Fruit fly (Drosophila melanogaster) whole organism: Measurements from ENCODE around the gene CG12689.
A peak's percentile ranks its signal among the peaks of the same experiment; 100 is the strongest.

Experiments used
- CG8478 ChIP-seq: fragments of >200 bp; optimal IDR thresholded peaks from 2 replicates; lab custom pipeline; 2018; ENCODE audit warnings: inconsistent platforms
- Dll ChIP-seq: fragments of >200 bp; optimal IDR thresholded peaks from 2 replicates; lab custom pipeline; 2017
- EcR ChIP-seq, 2 experiments: fragments of >200 bp; optimal IDR thresholded peaks; 2 replicates each; lab custom pipeline; 2017; ENCODE audit warnings: missing biosample characterization in 2 of 2, missing genetic modification characterization in 2 of 2, missing genetic modification reagents in 2 of 2
- pan ChIP-seq: fragments of >200 bp; optimal IDR thresholded peaks from 2 replicates; lab custom pipeline; 2017
- psq ChIP-seq: fragments of >200 bp; optimal IDR thresholded peaks from 2 replicates; lab custom pipeline; 2017
- usp ChIP-seq: fragments of >200 bp; optimal IDR thresholded peaks from 2 replicates; lab custom pipeline; 2017; ENCODE audit warnings: missing biosample characterization, missing genetic modification characterization, mixed read lengths

Gene CG12689

DNA sequence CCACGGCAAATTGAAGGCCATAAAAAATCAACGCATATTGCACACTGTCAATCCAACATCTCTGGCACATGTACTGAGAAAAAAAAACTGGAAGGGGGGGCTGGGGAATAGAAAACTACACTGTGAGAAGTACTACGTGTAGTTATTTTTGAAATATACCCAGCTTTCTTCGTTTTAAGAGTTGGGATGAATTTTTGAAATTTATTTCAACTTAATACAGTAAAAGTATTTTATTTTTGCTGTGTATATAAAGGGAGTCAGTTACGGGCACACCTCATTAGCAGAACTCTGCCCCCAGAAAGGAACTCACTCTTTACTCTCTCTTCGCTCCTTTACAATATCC lies 44.5 kb downstream of the CG12689 start:
- TF ChIP-seq psq (lab: Kevin White, UChicago) (no peak), Dll (lab: Kevin White, UChicago) (no peak), usp (GFP tag; lab: Kevin White, UChicago) (no peak), pan (lab: Kevin White, UChicago) (no peak), EcR (GFP tag; optimal IDR thresholded peaks at IDR 0.05; lab: Kevin White, UChicago) (no peak), CG8478 (lab: Kevin White, UChicago) (no peak)

DNA sequence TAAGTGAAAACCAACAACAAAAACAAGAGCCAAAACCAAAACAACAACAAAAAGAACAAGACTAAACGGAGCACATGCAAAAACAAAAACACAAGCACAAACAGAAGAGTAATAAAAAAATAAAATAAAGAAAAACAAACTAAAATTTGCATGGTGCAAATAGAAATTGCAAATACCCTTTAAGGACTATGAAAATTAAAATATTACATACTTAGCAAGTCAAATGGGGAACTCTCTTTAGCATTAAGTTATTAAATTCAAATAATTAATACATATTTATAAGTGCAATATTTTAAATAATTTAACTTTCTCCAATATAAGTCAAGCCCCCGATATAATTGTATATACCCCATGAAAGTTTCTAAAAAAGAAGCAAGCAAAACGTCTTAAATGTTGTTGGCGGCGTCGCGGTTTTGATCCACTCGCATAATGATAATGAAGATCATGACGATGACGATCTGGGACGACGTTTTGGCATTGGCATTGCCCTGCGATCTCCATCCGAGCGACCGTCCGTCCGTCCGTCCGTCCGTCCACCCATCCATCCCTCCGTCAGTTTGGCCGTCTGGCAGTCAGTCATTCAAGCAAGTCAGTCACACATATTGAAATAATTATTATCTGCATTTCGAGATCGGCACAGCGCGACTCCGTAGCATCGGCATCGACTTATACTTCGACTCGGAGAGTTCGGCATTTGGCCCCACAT lies 45.0 kb downstream of the CG12689 start:
- TF ChIP-seq psq (lab: Kevin White, UChicago) (no peak), CG8478 (lab: Kevin White, UChicago) (no peak), pan (lab: Kevin White, UChicago) (no peak), usp (GFP tag; lab: Kevin White, UChicago) (no peak), EcR (GFP tag; optimal IDR thresholded peaks at IDR 0.05; lab: Kevin White, UChicago) (no peak), Dll (lab: Kevin White, UChicago) (no peak)

DNA sequence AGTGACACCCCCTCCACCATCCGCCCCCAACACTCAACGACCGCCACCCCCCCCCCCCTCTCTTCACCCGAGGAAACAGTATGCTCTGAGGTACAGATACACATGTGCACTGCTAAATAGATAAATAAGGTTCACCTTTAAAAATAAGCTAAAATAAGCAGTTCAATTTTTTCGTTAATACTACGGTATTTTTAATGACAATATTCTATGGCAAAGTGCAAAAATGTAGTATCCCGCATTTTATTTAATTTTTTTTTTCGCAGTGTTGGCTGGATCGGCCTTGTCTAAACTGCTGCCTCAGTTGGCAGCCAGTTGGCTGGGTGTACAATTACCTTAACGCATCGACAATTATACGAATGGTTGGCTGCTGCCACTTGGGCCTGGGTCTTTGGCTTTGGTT lies 46.8 kb downstream of the CG12689 start:
- TF ChIP-seq CG8478 (lab: Kevin White, UChicago) (no peak), psq (lab: Kevin White, UChicago) (no peak), EcR (GFP tag; optimal IDR thresholded peaks at IDR 0.05; lab: Kevin White, UChicago) (no peak), pan (lab: Kevin White, UChicago) (no peak), Dll (lab: Kevin White, UChicago) (no peak), usp (GFP tag; lab: Kevin White, UChicago) (no peak)

DNA sequence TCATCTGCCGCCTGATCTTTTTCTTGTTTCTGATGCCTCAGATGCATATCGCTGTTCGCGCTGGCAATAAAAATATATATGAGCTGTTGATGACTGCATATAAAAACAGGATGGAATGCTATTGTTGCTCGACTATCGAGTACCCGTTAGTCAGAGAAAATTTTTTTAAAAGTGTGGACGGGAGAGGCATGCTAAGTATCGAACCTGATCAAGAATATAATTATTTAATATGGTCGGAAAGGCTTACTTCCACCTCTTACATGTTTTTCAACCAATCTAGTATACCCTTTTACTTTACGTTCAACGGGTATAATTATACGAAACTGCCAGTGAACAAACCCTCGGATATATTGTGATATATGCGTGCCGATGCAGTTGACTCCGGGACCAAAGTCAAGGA lies 48.1 kb downstream of the CG12689 start:
- TF ChIP-seq usp (GFP tag; lab: Kevin White, UChicago) (no peak), pan (lab: Kevin White, UChicago) (peak; percentile 13), Dll (lab: Kevin White, UChicago) (no peak), EcR (GFP tag; optimal IDR thresholded peaks at IDR 0.05; lab: Kevin White, UChicago) (no peak), psq (lab: Kevin White, UChicago) (no peak), CG8478 (lab: Kevin White, UChicago) (no peak)

DNA sequence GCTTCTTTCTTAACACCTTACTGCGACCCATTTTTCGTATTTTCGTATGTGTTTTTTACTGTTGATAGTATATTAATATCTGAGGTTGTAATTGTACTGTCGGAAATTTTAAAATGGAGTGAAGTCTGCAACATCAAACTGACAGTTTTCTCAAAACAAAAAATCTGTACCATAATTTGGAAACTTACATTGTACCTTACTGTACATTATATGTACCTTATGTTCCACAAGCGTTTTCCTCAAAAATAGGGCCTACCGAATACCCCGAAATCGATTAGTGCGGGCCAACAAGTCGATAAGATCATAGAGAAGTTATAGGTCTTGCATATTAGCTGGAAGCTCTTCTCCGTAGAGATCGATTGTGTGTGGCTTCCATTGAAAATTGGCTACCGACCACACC lies 49.1 kb downstream of the CG12689 start, which contains the start of gene CG32720:
CG32720 (minus strand) TSS at position 101 of the 400 bp plus-strand sequence.
- TF ChIP-seq EcR (GFP tag; optimal IDR thresholded peaks at IDR 0.05; lab: Kevin White, UChicago) (no peak), usp (GFP tag; lab: Kevin White, UChicago) (no peak), Dll (lab: Kevin White, UChicago) (no peak), pan (lab: Kevin White, UChicago) (no peak), psq (lab: Kevin White, UChicago) (no peak), CG8478 (lab: Kevin White, UChicago) (no peak)
